Worm (Caenorhabditis elegans): Measurements from ENCODE around the gene oac-11.

DNA sequence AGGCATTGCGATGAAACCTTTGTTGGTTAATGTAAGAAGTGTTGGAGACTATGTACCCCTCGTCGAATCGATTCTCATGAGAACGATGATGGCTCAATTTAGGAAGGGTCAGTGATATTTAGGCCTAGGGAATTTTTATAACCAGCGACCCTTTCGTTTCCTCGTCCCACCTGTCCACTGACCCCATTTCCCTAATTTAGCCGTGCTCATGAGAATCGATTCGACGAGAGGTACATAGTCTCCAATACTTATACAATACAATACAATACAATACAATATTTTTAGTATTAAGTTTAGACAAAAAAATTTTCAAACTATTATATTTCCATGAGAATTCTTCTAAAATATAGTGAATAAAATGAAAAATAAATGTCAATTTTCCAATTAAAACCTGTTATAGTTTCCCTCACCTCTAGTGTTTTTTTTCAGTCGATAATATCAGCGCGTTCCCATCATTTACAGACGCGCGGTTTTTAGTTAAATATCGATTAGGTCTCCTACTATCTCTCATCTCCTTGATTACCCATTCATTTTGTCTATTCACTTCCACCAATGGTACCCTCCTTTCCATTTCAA lies 46.0 kb upstream of the oac-11 start, which contains the start of the genes F53C3.11 and fbxb-103:
- no peak for TF ChIP-seq akir-1 (GFP tag; optimal IDR thresholded peaks at IDR 0.05)
- no peak for TF ChIP-seq F57A8.1 (GFP tag; optimal IDR thresholded peaks at IDR 0.05)
- TF ChIP-seq unc-62 (GFP tag; optimal IDR thresholded peaks at IDR 0.05), result no peak
- TF ChIP-seq C06A6.2 (GFP tag; conservative IDR thresholded peaks at IDR 0.05), result no peak
- TF ChIP-seq snpc-4 (GFP tag; optimal IDR thresholded peaks at IDR 0.05), result no peak
- no peak for TF ChIP-seq snpc-4 (tag; optimal IDR thresholded peaks at IDR 0.05)
- TF ChIP-seq hlh-26 (GFP tag; conservative IDR thresholded peaks at IDR 0.05), result no peak
- TF ChIP-seq K12H6.12 (tag; optimal IDR thresholded peaks at IDR 0.05), result no peak
- TF ChIP-seq lsy-27 (tag; optimal IDR thresholded peaks at IDR 0.05; ENCODE audit: borderline replicate concordance, insufficient read depth), result no peak
- no peak for TF ChIP-seq efl-1 (GFP tag; optimal IDR thresholded peaks at IDR 0.05)
- TF ChIP-seq athp-1 (tag; optimal IDR thresholded peaks at IDR 0.05), result no peak
- TF ChIP-seq F23B12.7 (tag; optimal IDR thresholded peaks at IDR 0.05; ENCODE audit: insufficient read depth), result no peak
- no peak for TF ChIP-seq madf-6 (GFP tag; IDR thresholded peaks at IDR 0.05)
